Fruit fly (Drosophila melanogaster) whole organism, embryonic: Measurements from ENCODE around the gene FeCH.

Experiments used
- Bgb ChIP-seq: fragments of 200-800 bp; sonication (Bioruptor generic); IDR thresholded peaks from 2 replicates; pipeline ENCODE4 v1.3.6; 2022; ENCODE audit warnings: missing biosample characterization, missing genetic modification characterization; ENCODE audit not compliant: partially characterized antibody
- CG10321 ChIP-seq: fragments of 200-800 bp; sonication (Bioruptor generic); IDR thresholded peaks from 2 replicates; pipeline ENCODE4 v1.3.6; 2022; ENCODE audit warnings: missing biosample characterization, missing genetic modification characterization
- CG10565 ChIP-seq: fragments of 200-800 bp; sonication (Bioruptor generic); optimal IDR thresholded peaks from 3 replicates; lab custom pipeline; 2016; ENCODE audit warnings: missing biosample characterization, mild to moderate bottlenecking, missing genetic modification characterization
- CG11247 ChIP-seq: fragments of 200-800 bp; sonication (Bioruptor generic); IDR thresholded peaks from 2 replicates; pipeline ENCODE4 v1.3.6; 2022; ENCODE audit warnings: missing biosample characterization, missing genetic modification characterization
- CG11695 ChIP-seq: fragments of 200-800 bp; sonication (Bioruptor generic); IDR thresholded peaks from 3 replicates; pipeline ENCODE4 v1.3.6; 2022; ENCODE audit warnings: missing biosample characterization, missing genetic modification characterization
- CG13287 ChIP-seq: fragments of 200-800 bp; sonication (Bioruptor generic); IDR thresholded peaks from 2 replicates; pipeline ENCODE4 v1.3.6; 2022; ENCODE audit warnings: missing biosample characterization, missing genetic modification characterization; ENCODE audit not compliant: partially characterized antibody
- CG14965 ChIP-seq: fragments of 200-800 bp; sonication (Bioruptor generic); optimal IDR thresholded peaks from 2 replicates; lab custom pipeline; 2016; ENCODE audit warnings: missing biosample characterization, missing genetic modification characterization, borderline replicate concordance
- CG16779 ChIP-seq: fragments of 200-800 bp; sonication (Bioruptor generic); IDR thresholded peaks from 2 replicates; pipeline ENCODE4 v1.3.6; 2022; ENCODE audit warnings: missing biosample characterization, missing genetic modification characterization
- CG17186 ChIP-seq: fragments of 200-800 bp; sonication (Bioruptor generic); optimal IDR thresholded peaks from 3 replicates; lab custom pipeline; 2017; ENCODE audit warnings: missing biosample characterization, missing genetic modification reagents, missing genetic modification characterization
- CG2120 ChIP-seq: fragments of 200-800 bp; sonication (Bioruptor generic); optimal IDR thresholded peaks from 3 replicates; lab custom pipeline; 2016; ENCODE audit warnings: missing biosample characterization, missing genetic modification characterization
- CG30020 ChIP-seq: fragments of 200-800 bp; optimal IDR thresholded peaks from 2 replicates; lab custom pipeline; 2019; ENCODE audit warnings: missing biosample characterization, mild to moderate bottlenecking, missing genetic modification characterization, moderate library complexity
- CG30403 ChIP-seq: fragments of 200-800 bp; sonication (Bioruptor generic); optimal IDR thresholded peaks from 3 replicates; lab custom pipeline; 2016; ENCODE audit warnings: missing biosample characterization, missing genetic modification characterization
- CG3065 ChIP-seq: fragments of 200-800 bp; sonication (Bioruptor generic); optimal IDR thresholded peaks from 2 replicates; lab custom pipeline; 2016; ENCODE audit warnings: missing biosample characterization, missing genetic modification characterization
- CG31224 ChIP-seq: fragments of 200-800 bp; sonication (Bioruptor generic); IDR thresholded peaks from 2 replicates; pipeline ENCODE4 v1.3.6; 2022; ENCODE audit warnings: missing biosample characterization, missing genetic modification characterization
- CG43689 ChIP-seq: fragments of 200-800 bp; sonication (Bioruptor generic); IDR thresholded peaks from 2 replicates; pipeline ENCODE4 v1.3.6; 2022; ENCODE audit warnings: missing biosample characterization, missing genetic modification characterization
- CG6683 ChIP-seq: fragments of 200-800 bp; sonication (Bioruptor generic); optimal IDR thresholded peaks from 2 replicates; lab custom pipeline; 2017; ENCODE audit warnings: missing biosample characterization, mild to moderate bottlenecking, missing genetic modification characterization, missing genetic modification reagents
- CG6813 ChIP-seq: fragments of 200-800 bp; sonication (Bioruptor generic); optimal IDR thresholded peaks from 2 replicates; lab custom pipeline; 2017; ENCODE audit warnings: missing biosample characterization, missing genetic modification characterization, mild to moderate bottlenecking, moderate library complexity, missing genetic modification reagents
- CG8765 ChIP-seq: fragments of 200-800 bp; sonication (Bioruptor generic); IDR thresholded peaks from 2 replicates; pipeline ENCODE4 v1.3.6; 2022; ENCODE audit warnings: missing biosample characterization, missing genetic modification characterization
- CG9609 ChIP-seq: fragments of 200-800 bp; sonication (Bioruptor generic); optimal IDR thresholded peaks from 3 replicates; lab custom pipeline; 2016; ENCODE audit warnings: missing biosample characterization, missing genetic modification characterization
- Camta ChIP-seq: fragments of 200-800 bp; sonication (Bioruptor generic); optimal IDR thresholded peaks from 2 replicates; lab custom pipeline; 2016; ENCODE audit warnings: missing biosample characterization, missing genetic modification characterization
- Dad ChIP-seq: fragments of 200-800 bp; sonication (Bioruptor generic); optimal IDR thresholded peaks from 3 replicates; lab custom pipeline; 2016; ENCODE audit warnings: missing biosample characterization, missing genetic modification characterization
- Dfd ChIP-seq, 2 experiments: fragments of >200 bp; optimal IDR thresholded peaks; 2 replicates each; lab custom pipeline; 2017; ENCODE audit warnings: missing biosample characterization in 2 of 2, missing genetic modification characterization in 2 of 2
- Eip74EF ChIP-seq, 2 experiments: fragments of 200-800 bp in 1 of 2; fragments of >200 bp in 1 of 2; sonication (Bioruptor generic) in 1 of 2; optimal IDR thresholded peaks; 2 replicates each; lab custom pipeline; 2017 to 2019; ENCODE audit warnings: missing biosample characterization in 2 of 2, missing genetic modification characterization in 2 of 2, mild to moderate bottlenecking in 1 of 2, moderate library complexity in 1 of 2
- Fer1 ChIP-seq: fragments of 200-800 bp; sonication (Bioruptor generic); optimal IDR thresholded peaks from 2 replicates; lab custom pipeline; 2017; ENCODE audit warnings: missing biosample characterization, mild to moderate bottlenecking, missing genetic modification characterization
- GATAe ChIP-seq: fragments of 200-800 bp; sonication (Bioruptor generic); conservative IDR thresholded peaks from 2 replicates; pipeline ENCODE4 v1.3.6; 2022; ENCODE audit warnings: missing biosample characterization, missing genetic modification characterization
- HHEX ChIP-seq: fragments of 200-800 bp; sonication (Bioruptor generic); optimal IDR thresholded peaks from 3 replicates; lab custom pipeline; 2017; ENCODE audit warnings: missing biosample characterization, mild to moderate bottlenecking, missing genetic modification characterization, missing genetic modification reagents
- HLH54F ChIP-seq: fragments of 200-800 bp; sonication (Bioruptor generic); optimal IDR thresholded peaks from 3 replicates; lab custom pipeline; 2016; ENCODE audit warnings: missing biosample characterization, missing genetic modification characterization
- Hr39 ChIP-seq: fragments of >200 bp; optimal IDR thresholded peaks from 2 replicates; lab custom pipeline; 2017
- Lhr ChIP-seq: fragments of 200-800 bp; sonication (Bioruptor generic); optimal IDR thresholded peaks from 3 replicates; lab custom pipeline; 2017; ENCODE audit warnings: mild to moderate bottlenecking, missing biosample characterization, missing genetic modification reagents, missing genetic modification characterization
- Med ChIP-seq: fragments of 200-800 bp; sonication (Bioruptor generic); peaks from one replicate; lab custom pipeline; 2016; ENCODE audit warnings: missing biosample characterization, missing genetic modification characterization, mild to moderate bottlenecking, inconsistent platforms, moderate library complexity
- Six4 ChIP-seq: fragments of 200-800 bp; sonication (Bioruptor generic); optimal IDR thresholded peaks from 2 replicates; lab custom pipeline; 2016; ENCODE audit warnings: missing biosample characterization, missing genetic modification characterization
- Trl ChIP-seq, 3 experiments: fragments of >200 bp in 2 of 3; fragments of 200-800 bp in 1 of 3; sonication (Bioruptor generic) in 1 of 3; optimal IDR thresholded peaks; 2 replicates in 1 of 3; 3 replicates in 2 of 3; lab custom pipeline; 2016 to 2017; ENCODE audit warnings: missing biosample characterization in 1 of 3, missing genetic modification characterization in 1 of 3
- Xbp1 ChIP-seq: fragments of 200-800 bp; sonication (Bioruptor generic); optimal IDR thresholded peaks from 3 replicates; lab custom pipeline; 2016; ENCODE audit warnings: missing biosample characterization, mild to moderate bottlenecking, missing genetic modification characterization
- da ChIP-seq: fragments of 200-800 bp; sonication (Bioruptor generic); optimal IDR thresholded peaks from 2 replicates; lab custom pipeline; 2016; ENCODE audit warnings: missing biosample characterization, missing genetic modification characterization
- eyg ChIP-seq: fragments of 200-800 bp; sonication (Bioruptor generic); optimal IDR thresholded peaks from 3 replicates; lab custom pipeline; 2016; ENCODE audit warnings: missing biosample characterization, missing genetic modification characterization
- grau ChIP-seq: fragments of 200-800 bp; optimal IDR thresholded peaks from 3 replicates; lab custom pipeline; 2019; ENCODE audit warnings: missing biosample characterization, mild to moderate bottlenecking, missing genetic modification characterization, moderate library complexity
- h ChIP-seq: fragments of >200 bp; optimal IDR thresholded peaks from 2 replicates; lab custom pipeline; 2017
- lov ChIP-seq, 2 experiments: fragments of 200-800 bp in 1 of 2; fragments of >200 bp in 1 of 2; sonication (Bioruptor generic) in 1 of 2; IDR thresholded peaks in 1 of 2; optimal IDR thresholded peaks in 1 of 2; 2 replicates in 1 of 2; 3 replicates in 1 of 2; pipeline versions ENCODE4 v1.3.6 to Lab custom; 2017 to 2022; ENCODE audit warnings: missing biosample characterization in 1 of 2, missing genetic modification characterization in 1 of 2
- nmo ChIP-seq: fragments of 200-800 bp; sonication (Bioruptor generic); optimal IDR thresholded peaks from 2 replicates; lab custom pipeline; 2018; ENCODE audit warnings: missing biosample characterization, mild to moderate bottlenecking, missing genetic modification characterization, moderate library complexity
- pita ChIP-seq: fragments of 200-800 bp; sonication (Bioruptor generic); optimal IDR thresholded peaks from 2 replicates; lab custom pipeline; 2017; ENCODE audit warnings: missing biosample characterization, mild to moderate bottlenecking, missing genetic modification characterization
- rib ChIP-seq: fragments of 200-800 bp; sonication (Bioruptor generic); IDR thresholded peaks from 2 replicates; pipeline ENCODE4 v1.3.6; 2022; ENCODE audit warnings: missing biosample characterization, missing genetic modification characterization
- schlank ChIP-seq: fragments of 200-800 bp; sonication (Bioruptor generic); optimal IDR thresholded peaks from 2 replicates; lab custom pipeline; 2018; ENCODE audit warnings: missing biosample characterization, mild to moderate bottlenecking, missing genetic modification characterization
- shn ChIP-seq: fragments of 200-800 bp; sonication (Bioruptor generic); optimal IDR thresholded peaks from 3 replicates; lab custom pipeline; 2016; ENCODE audit warnings: missing biosample characterization, missing genetic modification characterization
- tll ChIP-seq, 2 experiments: fragments of 200-800 bp in 1 of 2; fragments of >200 bp in 1 of 2; sonication (Bioruptor generic) in 1 of 2; optimal IDR thresholded peaks; 2 replicates each; lab custom pipeline; 2017 to 2019; ENCODE audit warnings: missing biosample characterization in 2 of 2, missing genetic modification characterization in 2 of 2, mild to moderate bottlenecking in 1 of 2, moderate library complexity in 1 of 2
- ttk ChIP-seq: fragments of 200-800 bp; sonication (Bioruptor generic); IDR thresholded peaks from 2 replicates; pipeline ENCODE4 v2.1.2; 2022; ENCODE audit warnings: missing biosample characterization, missing genetic modification characterization
- tx ChIP-seq: fragments of 200-800 bp; sonication (Bioruptor generic); optimal IDR thresholded peaks from 2 replicates; lab custom pipeline; 2016; ENCODE audit warnings: missing biosample characterization, missing genetic modification characterization

Gene FeCH

dm6 chr3R:31777482-31778165 lies 34.5 kb downstream of the FeCH start (continued):
- no peak for TF ChIP-seq CG11247 (GFP tag; lab: Robert Waterston, UW)
- no peak for TF ChIP-seq GATAe
- no peak for TF ChIP-seq CG10565 (GFP tag; lab: Kevin White, UChicago)
- no peak for TF ChIP-seq Dfd (GFP tag; optimal IDR thresholded peaks at IDR 0.05; lab: Kevin White, UChicago)
- peak; percentile 61 for TF ChIP-seq Fer1 (GFP tag; lab: Kevin White, UChicago)
- TF ChIP-seq CG14965 (GFP tag; lab: Kevin White, UChicago): no peak
- no peak for TF ChIP-seq tx (GFP tag; lab: Kevin White, UChicago)
- TF ChIP-seq CG30020 (tag; lab: Kevin White, UChicago): no peak
- TF ChIP-seq Xbp1 (GFP tag; lab: Kevin White, UChicago): no peak
- no peak for TF ChIP-seq CG10321
- TF ChIP-seq HLH54F (GFP tag; lab: Kevin White, UChicago): no peak
- no peak for TF ChIP-seq CG17186
- 0 out of 3 replicates have a peak, but pooled peaks have one; percentile 6 for TF ChIP-seq CG11695 (GFP tag; lab: Robert Waterston, UW)
- TF ChIP-seq ttk (GFP tag; lab: Robert Waterston, UW): no peak
- TF ChIP-seq Dad (GFP tag; lab: Kevin White, UChicago): no peak
- no peak for TF ChIP-seq Six4 (GFP tag; lab: Kevin White, UChicago)
- TF ChIP-seq da (GFP tag; lab: Kevin White, UChicago): no peak
- TF ChIP-seq CG16779: no peak

- no peak for TF ChIP-seq CG43689 (GFP tag; lab: Robert Waterston, UW)
- TF ChIP-seq CG13287 (GFP tag; lab: Robert Waterston, UW): peak; percentile 61; the same call in 1 of the 2 replicates
- TF ChIP-seq CG9609 (GFP tag; lab: Kevin White, UChicago): peak; percentile 45
- TF ChIP-seq HHEX: peak; percentile 69
- TF ChIP-seq Hr39 (lab: Kevin White, UChicago): no peak
- TF ChIP-seq Camta: peak; percentile 23
- TF ChIP-seq schlank (tag; lab: Kevin White, UChicago): peak; percentile 41
- TF ChIP-seq CG2120: peak; percentile 77
- peak; percentile 56 for TF ChIP-seq CG6683
- TF ChIP-seq rib (GFP tag; lab: Robert Waterston, UW): 0 out of 2 replicates have a peak, but pooled peaks have one; percentile 36
- TF ChIP-seq Eip74EF (GFP tag; optimal IDR thresholded peaks at IDR 0.05; lab: Kevin White, UChicago): peak in 1 of 2 experiments; percentile 62
- peak; percentile 84 for TF ChIP-seq CG30403
- TF ChIP-seq h (lab: Kevin White, UChicago): no peak
- no peak for TF ChIP-seq Trl (optimal IDR thresholded peaks at IDR 0.05; lab: Kevin White, UChicago)
- peak; percentile 49 for TF ChIP-seq Trl (GFP tag; optimal IDR thresholded peaks at IDR 0.05; lab: Kevin White, UChicago)
- TF ChIP-seq grau: peak; percentile 79
- TF ChIP-seq Bgb: peak; percentile 53
- TF ChIP-seq pita: no peak
- peak; percentile 90 for TF ChIP-seq Med (GFP tag; lab: Kevin White, UChicago)
- no peak for TF ChIP-seq tll (GFP tag; optimal IDR thresholded peaks at IDR 0.05; lab: Kevin White, UChicago)
- TF ChIP-seq nmo (GFP tag; lab: Kevin White, UChicago): peak; percentile 88
- TF ChIP-seq lov (optimal IDR thresholded peaks at IDR 0.05; lab: Kevin White, UChicago): no peak
- 0 out of 3 replicates have a peak, but pooled peaks have one; percentile 41 for TF ChIP-seq lov (GFP tag; IDR thresholded peaks at IDR 0.05; lab: Robert Waterston, UW)
- peak; percentile 51; the same call in 1 of the 2 replicates for TF ChIP-seq CG31224
- TF ChIP-seq CG3065 (GFP tag; lab: Kevin White, UChicago): peak; percentile 21
- peak; percentile 14 for TF ChIP-seq CG6813
- no peak for TF ChIP-seq CG10321
- no peak for TF ChIP-seq shn (GFP tag; lab: Kevin White, UChicago)
- TF ChIP-seq Lhr (GFP tag; lab: Kevin White, UChicago): peak; percentile 38
- peak; percentile 46; the same call in 1 of the 2 replicates for TF ChIP-seq CG8765 (GFP tag; lab: Robert Waterston, UW)
- TF ChIP-seq eyg (GFP tag; lab: Kevin White, UChicago): no peak
Measured at dm6 chr3R:31776583-31777362, 35.3 kb downstream of the FeCH start, which contains the start of the genes CG2126 and faf. CG2126 (minus strand) TSS chr3R:31776652. faf (plus strand) TSS chr3R:31777020.
